Worm (Caenorhabditis elegans) whole organism, L1 larva: ENCODE data around the gene tat-1.

Experiments
- ama-1 ChIP-seq: fragments of 150-350 bp; optimal IDR thresholded peaks from 2 replicates; lab custom pipeline; 2014
- blmp-1 ChIP-seq: fragments of 150-350 bp; optimal IDR thresholded peaks from 2 replicates; lab custom pipeline; 2014; ENCODE audit warnings: missing biosample characterization, missing genetic modification characterization
- egl-27 ChIP-seq, 2 experiments: fragments of 150-350 bp in 1 of 2; sonication (generic microtip); optimal IDR thresholded peaks; 3 replicates each; lab custom pipeline; 2017 to 2018; ENCODE audit warnings: missing biosample characterization in 2 of 2, missing genetic modification characterization in 2 of 2, missing genetic modification reagents in 2 of 2
- lin-13 ChIP-seq: fragments of 150-350 bp; optimal IDR thresholded peaks from 2 replicates; lab custom pipeline; 2014; ENCODE audit warnings: missing biosample characterization, missing genetic modification reagents, missing genetic modification characterization
- mdl-1 ChIP-seq, 2 experiments: fragments of 150-350 bp; optimal IDR thresholded peaks; 2 replicates each; lab custom pipeline; 2014 to 2017; ENCODE audit warnings: missing biosample characterization in 2 of 2, missing genetic modification characterization in 2 of 2, inconsistent platforms in 1 of 2
- mef-2 ChIP-seq: fragments of 150-350 bp; optimal IDR thresholded peaks from 2 replicates; lab custom pipeline; 2014; ENCODE audit warnings: missing biosample characterization, missing genetic modification characterization
- nhr-11 ChIP-seq: fragments of 150-350 bp; optimal IDR thresholded peaks from 2 replicates; lab custom pipeline; 2014; ENCODE audit warnings: missing biosample characterization, missing genetic modification characterization
- nhr-28 ChIP-seq: fragments of 150-350 bp; optimal IDR thresholded peaks from 2 replicates; lab custom pipeline; 2014; ENCODE audit warnings: missing biosample characterization, missing genetic modification characterization
- nhr-76 ChIP-seq: sonication (generic microtip); optimal IDR thresholded peaks from 2 replicates; lab custom pipeline; 2017; ENCODE audit warnings: missing biosample characterization, missing genetic modification characterization

- TF ChIP-seq nhr-28 (no peak), lin-13 (GFP tag; lab: Kevin White, UChicago) (peak; percentile 69), nhr-11 (tag; lab: Kevin White, UChicago) (no peak), mdl-1 (tag; optimal IDR thresholded peaks at IDR 0.05; lab: Kevin White, UChicago) (peak in 1 of 2 experiments; percentile 67), ama-1 (lab: Kevin White, UChicago) (no peak), nhr-76 (no peak), mef-2 (no peak), egl-27 (tag; optimal IDR thresholded peaks at IDR 0.05; lab: Kevin White, UChicago) (no peak), blmp-1 (tag; lab: Kevin White, UChicago) (peak; percentile 62)
Observed at ce11 chrIII:12429579-12430084, 8.1 kb upstream of the tat-1 start, which contains the start of gene snr-6.
